Fruit fly (Drosophila melanogaster) whole organism, embryonic: ENCODE results near the gene CG1764.

ENCODE experiments used
- BEAF-32 ChIP-seq: fragments of 200-800 bp; sonication (Bioruptor generic); optimal IDR thresholded peaks from 3 replicates; lab custom pipeline; 2017; ENCODE audit warnings: missing biosample characterization, missing genetic modification characterization, mild to moderate bottlenecking, moderate library complexity, missing genetic modification reagents
- CG10462 ChIP-seq: fragments of 200-800 bp; sonication (Bioruptor generic); optimal IDR thresholded peaks from 2 replicates; lab custom pipeline; 2016; ENCODE audit warnings: missing biosample characterization, missing genetic modification characterization
- CG11247 ChIP-seq: fragments of 200-800 bp; sonication (Bioruptor generic); IDR thresholded peaks from 2 replicates; pipeline ENCODE4 v1.3.6; 2022; ENCODE audit warnings: missing biosample characterization, missing genetic modification characterization
- CG11456 ChIP-seq: fragments of 200-800 bp; sonication (Bioruptor generic); IDR thresholded peaks from 3 replicates; pipeline ENCODE4 v1.3.6; 2022; ENCODE audit warnings: missing biosample characterization, missing genetic modification characterization
- CG13123 ChIP-seq: fragments of 200-800 bp; sonication (Bioruptor generic); optimal IDR thresholded peaks from 2 replicates; lab custom pipeline; 2016; ENCODE audit warnings: missing biosample characterization, missing genetic modification characterization
- CG13287 ChIP-seq: fragments of 200-800 bp; sonication (Bioruptor generic); IDR thresholded peaks from 2 replicates; pipeline ENCODE4 v1.3.6; 2022; ENCODE audit warnings: missing biosample characterization, missing genetic modification characterization; ENCODE audit not compliant: partially characterized antibody
- CG14441 ChIP-seq: fragments of 200-800 bp; sonication (Bioruptor generic); IDR thresholded peaks from 2 replicates; pipeline ENCODE4 v1.3.6; 2022; ENCODE audit warnings: missing biosample characterization, missing genetic modification characterization
- CG14667 ChIP-seq: fragments of 200-800 bp; sonication (Bioruptor generic); IDR thresholded peaks from 2 replicates; pipeline ENCODE4 v1.3.6; 2022; ENCODE audit warnings: missing biosample characterization, missing genetic modification characterization
- CG15514 ChIP-seq: fragments of 200-800 bp; sonication (Bioruptor generic); optimal IDR thresholded peaks from 3 replicates; lab custom pipeline; 2017; ENCODE audit warnings: missing biosample characterization, missing genetic modification characterization, mild to moderate bottlenecking, moderate library complexity, missing genetic modification reagents
- CG15696 ChIP-seq: fragments of 200-800 bp; sonication (Bioruptor generic); optimal IDR thresholded peaks from 2 replicates; lab custom pipeline; 2019; ENCODE audit warnings: missing biosample characterization, mild to moderate bottlenecking, missing genetic modification characterization, moderate library complexity
- CG16813 ChIP-seq: fragments of 200-800 bp; sonication (Bioruptor generic); IDR thresholded peaks from 3 replicates; pipeline ENCODE4 v1.3.6; 2022; ENCODE audit warnings: missing biosample characterization, missing genetic modification characterization; ENCODE audit not compliant: partially characterized antibody
- CG17385 ChIP-seq: fragments of 200-800 bp; sonication (Bioruptor generic); optimal IDR thresholded peaks from 3 replicates; lab custom pipeline; 2018; ENCODE audit warnings: missing biosample characterization, mild to moderate bottlenecking, missing genetic modification characterization
- CG18619 ChIP-seq: fragments of 200-800 bp; sonication (Bioruptor generic); optimal IDR thresholded peaks from 3 replicates; lab custom pipeline; 2017; ENCODE audit warnings: missing biosample characterization, mild to moderate bottlenecking, missing genetic modification characterization
- CG2678 ChIP-seq: fragments of 200-800 bp; sonication (Bioruptor generic); optimal IDR thresholded peaks from 3 replicates; lab custom pipeline; 2019; ENCODE audit warnings: missing biosample characterization, mild to moderate bottlenecking, missing genetic modification characterization, moderate library complexity
- CG31365 ChIP-seq: fragments of 200-800 bp; sonication (Bioruptor generic); optimal IDR thresholded peaks from 2 replicates; lab custom pipeline; 2018; ENCODE audit warnings: missing biosample characterization, mild to moderate bottlenecking, missing genetic modification characterization
- CG3281 ChIP-seq: fragments of 200-800 bp; sonication (Bioruptor generic); optimal IDR thresholded peaks from 3 replicates; lab custom pipeline; 2017; ENCODE audit warnings: missing biosample characterization, mild to moderate bottlenecking, missing genetic modification characterization
- CG4282 ChIP-seq: fragments of 200-800 bp; sonication (Bioruptor generic); optimal IDR thresholded peaks from 2 replicates; lab custom pipeline; 2016; ENCODE audit warnings: missing biosample characterization, missing genetic modification characterization
- CG4820 ChIP-seq: fragments of 200-800 bp; sonication (Bioruptor generic); optimal IDR thresholded peaks from 3 replicates; lab custom pipeline; 2016; ENCODE audit warnings: missing biosample characterization, missing genetic modification characterization
- CG6175 ChIP-seq: fragments of 200-800 bp; sonication (Bioruptor generic); IDR thresholded peaks from 3 replicates; pipeline ENCODE4 v1.3.6; 2022; ENCODE audit warnings: missing biosample characterization, missing genetic modification characterization
- CG6689 ChIP-seq: fragments of 200-800 bp; sonication (Bioruptor generic); IDR thresholded peaks from 2 replicates; pipeline ENCODE4 v1.3.6; 2022; ENCODE audit warnings: missing biosample characterization, missing genetic modification characterization
- CG6791 ChIP-seq: fragments of 200-800 bp; sonication (Bioruptor generic); IDR thresholded peaks from 3 replicates; pipeline ENCODE4 v1.3.6; 2022; ENCODE audit warnings: missing biosample characterization, missing genetic modification characterization; ENCODE audit not compliant: partially characterized antibody
- CG7839 ChIP-seq: fragments of 200-800 bp; sonication (Bioruptor generic); optimal IDR thresholded peaks from 3 replicates; lab custom pipeline; 2018; ENCODE audit warnings: missing biosample characterization, mild to moderate bottlenecking, missing genetic modification characterization, moderate library complexity
- CHES-1-like ChIP-seq: fragments of 200-800 bp; sonication (Bioruptor generic); optimal IDR thresholded peaks from 2 replicates; lab custom pipeline; 2016; ENCODE audit warnings: missing biosample characterization, missing genetic modification characterization
- D19B ChIP-seq: fragments of 200-800 bp; sonication (Bioruptor generic); optimal IDR thresholded peaks from 2 replicates; lab custom pipeline; 2017; ENCODE audit warnings: missing biosample characterization, mild to moderate bottlenecking, missing genetic modification characterization
- Dbx ChIP-seq: fragments of 200-800 bp; sonication (Bioruptor generic); IDR thresholded peaks from 3 replicates; pipeline ENCODE4 v1.3.6; 2022; ENCODE audit warnings: missing biosample characterization, missing genetic modification characterization
- Dfd ChIP-seq, 2 experiments: fragments of >200 bp; optimal IDR thresholded peaks; 2 replicates each; lab custom pipeline; 2017; ENCODE audit warnings: missing biosample characterization in 2 of 2, missing genetic modification characterization in 2 of 2
- Drgx ChIP-seq: fragments of 200-800 bp; sonication (Bioruptor generic); IDR thresholded peaks from 2 replicates; pipeline ENCODE4 v1.3.6; 2022; ENCODE audit warnings: missing biosample characterization, missing genetic modification characterization
- Eip74EF ChIP-seq, 2 experiments: fragments of 200-800 bp in 1 of 2; fragments of >200 bp in 1 of 2; sonication (Bioruptor generic) in 1 of 2; optimal IDR thresholded peaks; 2 replicates each; lab custom pipeline; 2017 to 2019; ENCODE audit warnings: missing biosample characterization in 2 of 2, missing genetic modification characterization in 2 of 2, mild to moderate bottlenecking in 1 of 2, moderate library complexity in 1 of 2
- Ets65A ChIP-seq: fragments of 200-800 bp; sonication (Bioruptor generic); peaks from one replicate; lab custom pipeline; 2016; ENCODE audit warnings: missing biosample characterization, missing genetic modification characterization
- H15 ChIP-seq: fragments of 200-800 bp; sonication (Bioruptor generic); IDR thresholded peaks from 3 replicates; pipeline ENCODE4 v1.3.6; 2022; ENCODE audit warnings: missing biosample characterization, missing genetic modification characterization
- Hsf ChIP-seq: fragments of 200-800 bp; sonication (Bioruptor generic); optimal IDR thresholded peaks from 3 replicates; lab custom pipeline; 2016; ENCODE audit warnings: missing biosample characterization, missing genetic modification characterization
- Nf-YA ChIP-seq: fragments of 200-800 bp; sonication (Bioruptor generic); IDR thresholded peaks from 2 replicates; pipeline ENCODE4 v1.3.6; 2022; ENCODE audit warnings: missing biosample characterization, missing genetic modification characterization
- Sox102F ChIP-seq: fragments of 200-800 bp; sonication (Bioruptor generic); optimal IDR thresholded peaks from 2 replicates; lab custom pipeline; 2018; ENCODE audit warnings: missing biosample characterization, mild to moderate bottlenecking, missing genetic modification characterization, moderate library complexity
- Stat92E ChIP-seq, 3 experiments: fragments of >200 bp in 2 of 3; fragments of 200-800 bp in 1 of 3; sonication (Bioruptor generic) in 1 of 3; optimal IDR thresholded peaks; 2 replicates each; lab custom pipeline; 2017 to 2019; ENCODE audit warnings: missing biosample characterization in 3 of 3, missing genetic modification characterization in 3 of 3, mild to moderate bottlenecking in 1 of 3, moderate library complexity in 1 of 3
- amos ChIP-seq: fragments of 200-800 bp; sonication (Bioruptor generic); IDR thresholded peaks from 2 replicates; pipeline ENCODE4 v1.3.6; 2022; ENCODE audit warnings: missing biosample characterization, missing genetic modification characterization; ENCODE audit not compliant: partially characterized antibody
- dan ChIP-seq: fragments of 200-800 bp; sonication (Bioruptor generic); IDR thresholded peaks from 2 replicates; pipeline ENCODE4 v1.3.6; 2022; ENCODE audit warnings: missing biosample characterization, missing genetic modification characterization
- gcm ChIP-seq: fragments of 200-800 bp; sonication (Bioruptor generic); optimal IDR thresholded peaks from 2 replicates; lab custom pipeline; 2019; ENCODE audit warnings: missing biosample characterization, mild to moderate bottlenecking, missing genetic modification characterization, moderate library complexity
- gro ChIP-seq: fragments of 200-800 bp; sonication (Bioruptor generic); optimal IDR thresholded peaks from 2 replicates; lab custom pipeline; 2016; ENCODE audit warnings: missing biosample characterization, missing genetic modification characterization
- insv ChIP-seq, 2 experiments: fragments of 200-800 bp; sonication (Bioruptor generic); optimal IDR thresholded peaks; 3 replicates each; lab custom pipeline; 2016 to 2018; ENCODE audit warnings: missing biosample characterization in 2 of 2, missing genetic modification characterization in 2 of 2
- lab ChIP-seq: fragments of 200-800 bp; sonication (Bioruptor generic); optimal IDR thresholded peaks from 3 replicates; lab custom pipeline; 2017; ENCODE audit warnings: missing biosample characterization, missing genetic modification characterization, mild to moderate bottlenecking, moderate library complexity, missing genetic modification reagents
- oc ChIP-seq: fragments of 200-800 bp; sonication (Bioruptor generic); optimal IDR thresholded peaks from 2 replicates; lab custom pipeline; 2018; ENCODE audit warnings: missing biosample characterization, mild to moderate bottlenecking, missing genetic modification characterization, moderate library complexity
- pita ChIP-seq: fragments of 200-800 bp; sonication (Bioruptor generic); optimal IDR thresholded peaks from 2 replicates; lab custom pipeline; 2017; ENCODE audit warnings: missing biosample characterization, mild to moderate bottlenecking, missing genetic modification characterization
- pnt ChIP-seq: fragments of 200-800 bp; sonication (Bioruptor generic); optimal IDR thresholded peaks from 3 replicates; lab custom pipeline; 2016; ENCODE audit warnings: missing biosample characterization, missing genetic modification characterization
- sisA ChIP-seq: fragments of 200-800 bp; sonication (Bioruptor generic); IDR thresholded peaks from 2 replicates; pipeline ENCODE4 v1.3.6; 2022; ENCODE audit warnings: missing biosample characterization, missing genetic modification characterization
- sqz ChIP-seq: fragments of 200-800 bp; sonication (Bioruptor generic); optimal IDR thresholded peaks from 3 replicates; lab custom pipeline; 2018; ENCODE audit warnings: missing biosample characterization, mild to moderate bottlenecking, missing genetic modification characterization
- sr ChIP-seq: fragments of 200-800 bp; sonication (Bioruptor generic); IDR thresholded peaks from 3 replicates; pipeline ENCODE4 v1.3.6; 2022; ENCODE audit warnings: missing biosample characterization, missing genetic modification characterization
- stwl ChIP-seq: fragments of 200-800 bp; sonication (Bioruptor generic); optimal IDR thresholded peaks from 3 replicates; lab custom pipeline; 2018; ENCODE audit warnings: missing biosample characterization, mild to moderate bottlenecking, missing genetic modification characterization, moderate library complexity
- tna ChIP-seq: fragments of 200-800 bp; sonication (Bioruptor generic); IDR thresholded peaks from 2 replicates; pipeline ENCODE4 v1.3.6; 2022; ENCODE audit warnings: missing biosample characterization, missing genetic modification characterization; ENCODE audit not compliant: partially characterized antibody
- unpg ChIP-seq: fragments of 200-800 bp; sonication (Bioruptor generic); optimal IDR thresholded peaks from 3 replicates; lab custom pipeline; 2018; ENCODE audit warnings: missing biosample characterization, mild to moderate bottlenecking, missing genetic modification characterization, moderate library complexity
- vfl ChIP-seq: fragments of 200-800 bp; sonication (Bioruptor generic); optimal IDR thresholded peaks from 2 replicates; lab custom pipeline; 2016; ENCODE audit warnings: missing biosample characterization, missing genetic modification characterization
- yki ChIP-seq: fragments of >200 bp; optimal IDR thresholded peaks from 3 replicates; lab custom pipeline; 2018

Gene CG1764

dm6 chrX:13275139-13275538 is 27.1 kb downstream of the CG1764 start (continued):
- TF ChIP-seq CG17385 (GFP tag; lab: Kevin White, UChicago) (peak; percentile 31), CG13287 (no peak), CG6689 (peak; percentile 43), oc (tag; lab: Kevin White, UChicago) (no peak), Dbx (peak; percentile 16; the same call in 1 of the 3 replicates), CG15514 (no peak), CG3281 (GFP tag; lab: Kevin White, UChicago) (peak; percentile 33), CG11456 (no peak), CG11247 (GFP tag; lab: Robert Waterston, UW) (no peak), vfl (GFP tag; lab: Kevin White, UChicago) (no peak), insv (GFP tag; optimal IDR thresholded peaks at IDR 0.05; lab: Kevin White, UChicago) (no peak), CG6791 (no peak), Nf-YA (GFP tag; lab: Robert Waterston, UW) (no peak), D19B (GFP tag; lab: Kevin White, UChicago) (peak; percentile 16), sisA (GFP tag; lab: Robert Waterston, UW) (peak; percentile 46), CG15696 (tag; lab: Kevin White, UChicago) (no peak), stwl (tag; lab: Kevin White, UChicago) (no peak), Stat92E (GFP tag; optimal IDR thresholded peaks at IDR 0.05; lab: Kevin White, UChicago) (no peak), Ets65A (GFP tag; lab: Kevin White, UChicago) (no peak), BEAF-32 (no peak), pita (GFP tag; lab: Kevin White, UChicago) (no peak), sr (GFP tag; lab: Robert Waterston, UW) (no peak), unpg (GFP tag; lab: Kevin White, UChicago) (peak; percentile 47), CG14441 (0 out of 2 replicates have a peak, but pooled peaks have one; percentile 11), gro (no peak), Drgx (GFP tag; lab: Robert Waterston, UW) (peak; percentile 31; the same call in 1 of the 2 replicates), CG10462 (GFP tag; lab: Kevin White, UChicago) (no peak), CG7839 (tag; lab: Kevin White, UChicago) (peak; percentile 66), sqz (no peak), Dfd (GFP tag; optimal IDR thresholded peaks at IDR 0.05; lab: Kevin White, UChicago) (no peak), CG6175 (GFP tag; lab: Robert Waterston, UW) (no peak), pnt (GFP tag; lab: Kevin White, UChicago) (no peak), gcm (GFP tag; lab: Kevin White, UChicago) (peak; percentile 17), CG16813 (no peak), Sox102F (peak; percentile 59), CG4820 (peak; percentile 48), CG13123 (GFP tag; lab: Kevin White, UChicago) (no peak), H15 (GFP tag; lab: Robert Waterston, UW) (no peak), amos (GFP tag; lab: Robert Waterston, UW) (no peak), CG4282 (GFP tag; lab: Kevin White, UChicago) (no peak), yki (lab: Kevin White, UChicago) (no peak), Eip74EF (GFP tag; optimal IDR thresholded peaks at IDR 0.05; lab: Kevin White, UChicago) (no peak), CG2678 (tag; lab: Kevin White, UChicago) (peak; percentile 71), lab (GFP tag; lab: Kevin White, UChicago) (peak; percentile 47), Hsf (GFP tag; lab: Kevin White, UChicago) (no peak), CG31365 (tag; lab: Kevin White, UChicago) (no peak), dan (GFP tag; lab: Robert Waterston, UW) (no peak), CG14667 (GFP tag; lab: Robert Waterston, UW) (no peak), CHES-1-like (no peak), tna (GFP tag; lab: Robert Waterston, UW) (no peak), CG18619 (GFP tag; lab: Kevin White, UChicago) (peak; percentile 19)
